Worm (Caenorhabditis elegans) whole organism, young adult: ENCODE results near the gene R04B5.1.

Experiments used
- D2030.7 ChIP-seq: fragments of 200-800 bp; sonication (Bioruptor generic); IDR thresholded peaks from 2 replicates; pipeline ENCODE4 v1.3.6; 2022; ENCODE audit warnings: missing genetic modification reagents, missing genetic modification characterization, missing compliant biosample characterization
- F23B12.7 ChIP-seq: sonication (generic microtip); optimal IDR thresholded peaks from 2 replicates; lab custom pipeline; 2017; ENCODE audit warnings: missing genetic modification characterization, mild to moderate bottlenecking, missing compliant biosample characterization, antibody characterized with exemption, moderate library complexity; ENCODE audit not compliant: insufficient read depth
- F49E8.2 ChIP-seq: sonication (generic microtip); optimal IDR thresholded peaks from 3 replicates; lab custom pipeline; 2017; ENCODE audit warnings: missing genetic modification characterization, mild to moderate bottlenecking, missing compliant biosample characterization, antibody characterized with exemption, moderate library complexity; ENCODE audit not compliant: insufficient read depth
- F55B11.4 ChIP-seq: sonication (generic microtip); optimal IDR thresholded peaks from 2 replicates; lab custom pipeline; 2016; ENCODE audit warnings: missing compliant biosample characterization, missing genetic modification characterization, borderline replicate concordance; ENCODE audit not compliant: insufficient read depth
- F57C9.4 ChIP-seq: sonication (generic microtip); optimal IDR thresholded peaks from 2 replicates; lab custom pipeline; 2017; ENCODE audit warnings: mild to moderate bottlenecking, missing genetic modification characterization, missing compliant biosample characterization
- K12H6.12 ChIP-seq: fragments of 200-800 bp; sonication (Bioruptor generic); optimal IDR thresholded peaks from 2 replicates; lab custom pipeline; 2018; ENCODE audit warnings: mild to moderate bottlenecking, missing genetic modification characterization, missing compliant biosample characterization
- T26A5.8 ChIP-seq: sonication (generic microtip); optimal IDR thresholded peaks from 2 replicates; lab custom pipeline; 2016; ENCODE audit warnings: missing genetic modification characterization, missing compliant biosample characterization
- Y53F4B.3 ChIP-seq: fragments of 200-800 bp; sonication (Bioruptor generic); IDR thresholded peaks from 2 replicates; pipeline ENCODE4 v1.3.6; 2022; ENCODE audit warnings: missing genetic modification reagents, missing genetic modification characterization, missing compliant biosample characterization
- Y56A3A.18 ChIP-seq: fragments of 200-800 bp; sonication (Bioruptor generic); IDR thresholded peaks from 2 replicates; pipeline ENCODE4 v1.3.6; 2022; ENCODE audit warnings: missing genetic modification reagents, missing genetic modification characterization, missing compliant biosample characterization
- akir-1 ChIP-seq: fragments of 200-800 bp; sonication (Bioruptor generic); optimal IDR thresholded peaks from 2 replicates; lab custom pipeline; 2018; ENCODE audit warnings: mild to moderate bottlenecking, missing genetic modification characterization, moderate library complexity, missing compliant biosample characterization
- athp-1 ChIP-seq: sonication (generic microtip); optimal IDR thresholded peaks from 2 replicates; lab custom pipeline; 2017; ENCODE audit warnings: mild to moderate bottlenecking, missing genetic modification characterization, missing compliant biosample characterization
- attf-6 ChIP-seq: fragments of 200-800 bp; sonication (Bioruptor generic); IDR thresholded peaks from 2 replicates; pipeline ENCODE4 v1.3.6; 2022; ENCODE audit warnings: missing genetic modification reagents, missing genetic modification characterization, missing compliant biosample characterization
- ceh-79 ChIP-seq: sonication (generic microtip); optimal IDR thresholded peaks from 2 replicates; lab custom pipeline; 2017; ENCODE audit warnings: mild to moderate bottlenecking, missing genetic modification characterization, missing compliant biosample characterization
- chd-7 ChIP-seq: sonication (generic microtip); optimal IDR thresholded peaks from 2 replicates; lab custom pipeline; 2016; ENCODE audit warnings: mild to moderate bottlenecking, missing genetic modification characterization, moderate library complexity, missing compliant biosample characterization
- dpl-1 ChIP-seq: fragments of 150-350 bp; optimal IDR thresholded peaks from 2 replicates; lab custom pipeline; 2014; ENCODE audit warnings: missing biosample characterization, missing genetic modification reagents, missing genetic modification characterization
- egl-44 ChIP-seq: fragments of 200-800 bp; sonication (Bioruptor generic); IDR thresholded peaks from 2 replicates; pipeline ENCODE4 v1.3.6; 2022; ENCODE audit warnings: missing genetic modification reagents, missing genetic modification characterization, missing compliant biosample characterization
- egrh-3 ChIP-seq: fragments of 200-800 bp; sonication (Bioruptor generic); IDR thresholded peaks from 2 replicates; pipeline ENCODE4 v1.3.6; 2022; ENCODE audit warnings: missing genetic modification reagents, missing genetic modification characterization, missing compliant biosample characterization
- ets-4 ChIP-seq: fragments of 200-800 bp; sonication (Bioruptor generic); optimal IDR thresholded peaks from 2 replicates; lab custom pipeline; 2018; ENCODE audit warnings: mild to moderate bottlenecking, missing genetic modification characterization, missing compliant biosample characterization
- hlh-12 ChIP-seq: sonication (generic microtip); optimal IDR thresholded peaks from 2 replicates; lab custom pipeline; 2016; ENCODE audit warnings: missing genetic modification characterization, missing compliant biosample characterization
- hmg-1.2 ChIP-seq: fragments of 200-800 bp; sonication (Bioruptor generic); IDR thresholded peaks from 2 replicates; pipeline ENCODE4 v1.3.6; 2022; ENCODE audit warnings: missing genetic modification reagents, missing genetic modification characterization, missing compliant biosample characterization
- lag-1 ChIP-seq: fragments of 200-800 bp; sonication (Bioruptor generic); IDR thresholded peaks from 2 replicates; pipeline ENCODE4 v1.3.6; 2022; ENCODE audit warnings: missing genetic modification reagents, missing genetic modification characterization, missing compliant biosample characterization
- let-526 ChIP-seq: fragments of 200-800 bp; sonication (Bioruptor generic); IDR thresholded peaks from 2 replicates; pipeline ENCODE4 v1.3.6; 2022; ENCODE audit warnings: missing genetic modification reagents, missing genetic modification characterization, missing compliant biosample characterization
- madf-10 ChIP-seq: sonication (generic microtip); optimal IDR thresholded peaks from 2 replicates; lab custom pipeline; 2016; ENCODE audit warnings: mild to moderate bottlenecking, missing genetic modification characterization, missing compliant biosample characterization
- mxl-1 ChIP-seq: sonication (generic microtip); optimal IDR thresholded peaks from 2 replicates; lab custom pipeline; 2016; ENCODE audit warnings: missing genetic modification characterization, missing compliant biosample characterization
- nhr-179 ChIP-seq: sonication (generic microtip); optimal IDR thresholded peaks from 2 replicates; lab custom pipeline; 2016; ENCODE audit warnings: mild to moderate bottlenecking, missing genetic modification characterization, missing compliant biosample characterization
- nhr-80 ChIP-seq: sonication (generic microtip); optimal IDR thresholded peaks from 2 replicates; lab custom pipeline; 2016; ENCODE audit warnings: missing genetic modification characterization, missing compliant biosample characterization
- pha-4 ChIP-seq: fragments of 150-350 bp; sonication (generic microtip); optimal IDR thresholded peaks from 2 replicates; lab custom pipeline; 2014; ENCODE audit warnings: missing biosample characterization, missing genetic modification reagents, missing genetic modification characterization
- rcor-1 ChIP-seq: fragments of 200-800 bp; sonication (Bioruptor generic); IDR thresholded peaks from 2 replicates; pipeline ENCODE4 v1.3.6; 2022; ENCODE audit warnings: missing genetic modification reagents, missing genetic modification characterization, missing compliant biosample characterization
- sea-2 ChIP-seq: fragments of 200-800 bp; sonication (Bioruptor generic); IDR thresholded peaks from 2 replicates; pipeline ENCODE4 v1.3.6; 2022; ENCODE audit warnings: missing genetic modification characterization, missing compliant biosample characterization
- tbp1 ChIP-seq: fragments of 200-800 bp; sonication (Bioruptor generic); optimal IDR thresholded peaks from 2 replicates; lab custom pipeline; 2018; ENCODE audit warnings: mild to moderate bottlenecking, missing genetic modification characterization, missing compliant biosample characterization
- unc-62 ChIP-seq: fragments of 150-350 bp; optimal IDR thresholded peaks from 2 replicates; lab custom pipeline; 2014; ENCODE audit warnings: missing biosample characterization, missing genetic modification reagents, missing genetic modification characterization
- ztf-22 ChIP-seq: fragments of 200-800 bp; sonication (Bioruptor generic); optimal IDR thresholded peaks from 2 replicates; lab custom pipeline; 2018; ENCODE audit warnings: mild to moderate bottlenecking, missing genetic modification characterization, moderate library complexity, missing compliant biosample characterization

Gene R04B5.1

ce11 chrV:10083999-10084468 lies 5.9 kb upstream of the R04B5.1 start, which contains the start of gene nhr-12:
nhr-12 (minus strand) TSS chrV:10084049.
- TF ChIP-seq madf-10 (no peak), pha-4 (tag; lab: Kevin White, UChicago) (no peak), T26A5.8 (no peak), attf-6 (no peak), dpl-1 (GFP tag; lab: Kevin White, UChicago) (no peak), tbp1 (GFP tag; lab: Kevin White, UChicago) (no peak), akir-1 (no peak), sea-2 (GFP tag; lab: Robert Waterston, UW) (no peak), hlh-12 (tag; lab: Kevin White, UChicago) (no peak), Y56A3A.18 (GFP tag; lab: Robert Waterston, UW) (no peak), nhr-80 (tag; lab: Kevin White, UChicago) (no peak), K12H6.12 (tag; lab: Kevin White, UChicago) (no peak), F55B11.4 (tag; lab: Kevin White, UChicago) (no peak), F23B12.7 (no peak), egl-44 (no peak), mxl-1 (tag; lab: Kevin White, UChicago) (no peak), ceh-79 (no peak)

- TF ChIP-seq chd-7 (tag; lab: Kevin White, UChicago) (no peak), unc-62 (GFP tag; lab: Kevin White, UChicago) (no peak), dpl-1 (GFP tag; lab: Kevin White, UChicago) (no peak), ceh-79 (no peak), Y53F4B.3 (GFP tag; lab: Robert Waterston, UW) (no peak), egrh-3 (GFP tag; lab: Robert Waterston, UW) (no peak), ets-4 (GFP tag; lab: Kevin White, UChicago) (no peak), F49E8.2 (tag; lab: Kevin White, UChicago) (no peak)
Measured at ce11 chrV:10081636-10082035, 3.5 kb upstream of the R04B5.1 start, which contains the start of gene nhr-205. nhr-205 (minus strand) TSS chrV:10081776.

ce11 chrV:10080905-10081304 lies 2.8 kb upstream of the R04B5.1 start:
- TF ChIP-seq hlh-12 (tag; lab: Kevin White, UChicago) (no peak), F57C9.4 (tag; lab: Kevin White, UChicago) (no peak), athp-1 (tag; lab: Kevin White, UChicago) (no peak), dpl-1 (GFP tag; lab: Kevin White, UChicago) (no peak), rcor-1 (GFP tag; lab: Robert Waterston, UW) (no peak), hmg-1.2 (GFP tag; lab: Robert Waterston, UW) (no peak)
- TF ChIP-seq, all 124 proteins: peak for 0

- TF ChIP-seq mxl-1 (tag; lab: Kevin White, UChicago): no peak
- TF ChIP-seq hlh-12 (tag; lab: Kevin White, UChicago): no peak
- TF ChIP-seq let-526: no peak
Measured at ce11 chrV:10075441-10075840, 2.7 kb downstream of the R04B5.1 start, which contains the start of gene F57A8.7. F57A8.7 (plus strand) TSS chrV:10075741.

ce11 chrV:10073793-10074192 lies 4.4 kb downstream of the R04B5.1 start, which contains the start of gene F57A8.6:
F57A8.6 (minus strand) TSS chrV:10073893.
- no peak for TF ChIP-seq lag-1 (GFP tag; lab: Robert Waterston, UW)
- TF ChIP-seq ztf-22 (GFP tag; lab: Kevin White, UChicago): no peak
- TF ChIP-seq nhr-179 (tag; lab: Kevin White, UChicago): no peak
- no peak for TF ChIP-seq D2030.7
